Worm (Caenorhabditis elegans): Measurements from ENCODE around the gene B0464.6.

DNA sequence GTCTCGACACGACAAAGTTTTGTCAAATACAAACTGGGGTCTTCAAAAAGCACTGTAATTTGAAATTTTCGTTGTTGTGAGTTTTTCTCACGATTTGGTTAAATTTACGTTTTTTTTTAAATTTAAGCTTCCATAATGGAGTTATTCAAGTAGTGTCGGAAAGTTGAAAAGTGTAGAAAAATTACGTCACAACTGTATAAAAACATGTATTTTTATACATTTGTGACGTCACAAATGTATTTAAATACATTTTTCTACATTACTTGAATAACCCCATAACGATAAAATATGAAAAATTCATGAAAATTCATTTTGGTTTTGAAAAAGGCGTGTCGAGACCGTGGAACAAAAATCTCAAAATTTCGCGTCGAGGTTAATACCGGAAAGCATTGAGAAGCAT is 31.6 kb upstream of the B0464.6 start:
- TF ChIP-seq flh-1 (GFP tag; optimal IDR thresholded peaks at IDR 0.05) (no peak), unc-62 (GFP tag; optimal IDR thresholded peaks at IDR 0.05) (no peak), nhr-237 (tag; optimal IDR thresholded peaks at IDR 0.05) (no peak), nhr-12 (tag; optimal IDR thresholded peaks at IDR 0.05) (no peak), unc-39 (tag; optimal IDR thresholded peaks at IDR 0.05) (no peak), cnd-1 (tag; optimal IDR thresholded peaks at IDR 0.05) (no peak), elt-1 (tag; optimal IDR thresholded peaks at IDR 0.05; ENCODE audit: borderline replicate concordance, insufficient read depth) (no peak), nhr-76 (tag; optimal IDR thresholded peaks at IDR 0.05) (no peak), ham-2 (GFP tag; optimal IDR thresholded peaks at IDR 0.05) (no peak), pha-4 (tag; optimal IDR thresholded peaks at IDR 0.05) (no peak)

Measured in whole organism, mixed stage, embryonic.